Worm (Caenorhabditis elegans) whole organism, L2 larva: Measurements from ENCODE around the gene F15G9.1.

ENCODE experiments used
- C34F6.9 ChIP-seq: fragments of 150-350 bp; optimal IDR thresholded peaks from 2 replicates; lab custom pipeline; 2014; ENCODE audit warnings: missing biosample characterization, missing genetic modification characterization
- crh-2 ChIP-seq: sonication (generic microtip); optimal IDR thresholded peaks from 2 replicates; lab custom pipeline; 2017; ENCODE audit warnings: missing biosample characterization, missing genetic modification characterization
- lin-13 ChIP-seq: fragments of 150-350 bp; optimal IDR thresholded peaks from 2 replicates; lab custom pipeline; 2014; ENCODE audit warnings: missing biosample characterization, missing genetic modification reagents, missing genetic modification characterization
- mab-5 ChIP-seq: fragments of 150-350 bp; optimal IDR thresholded peaks from 2 replicates; lab custom pipeline; 2014; ENCODE audit warnings: missing biosample characterization, missing genetic modification characterization
- nhr-10 ChIP-seq: sonication (generic microtip); optimal IDR thresholded peaks from 2 replicates; lab custom pipeline; 2017; ENCODE audit warnings: missing biosample characterization, missing genetic modification characterization
- nhr-11 ChIP-seq: fragments of 150-350 bp; optimal IDR thresholded peaks from 2 replicates; lab custom pipeline; 2014; ENCODE audit warnings: missing biosample characterization, missing genetic modification characterization
- unc-62 ChIP-seq: fragments of 150-350 bp; optimal IDR thresholded peaks from 2 replicates; lab custom pipeline; 2014; ENCODE audit warnings: missing biosample characterization, missing genetic modification reagents, missing genetic modification characterization
- zag-1 ChIP-seq: fragments of 150-350 bp; optimal IDR thresholded peaks from 2 replicates; lab custom pipeline; 2014; ENCODE audit warnings: missing biosample characterization, missing genetic modification characterization

ce11 chrX:9680119-9680682, 26.0 kb upstream of the F15G9.1 start, which contains the start of gene ifp-1:
- TF ChIP-seq nhr-10 (tag; lab: Kevin White, UChicago), result no peak
- TF ChIP-seq zag-1 (tag; lab: Kevin White, UChicago), result no peak
- no peak for TF ChIP-seq nhr-11
- no peak for TF ChIP-seq C34F6.9
- peak; percentile 49 for TF ChIP-seq crh-2 (tag; lab: Kevin White, UChicago)
- TF ChIP-seq lin-13 (GFP tag; lab: Kevin White, UChicago), result no peak
- TF ChIP-seq mab-5 (tag; lab: Kevin White, UChicago), result no peak
- TF ChIP-seq unc-62 (GFP tag; lab: Kevin White, UChicago), result no peak
